ENCODE assay signal across 5 fruit fly cellular contexts in the genomic region with DNA sequence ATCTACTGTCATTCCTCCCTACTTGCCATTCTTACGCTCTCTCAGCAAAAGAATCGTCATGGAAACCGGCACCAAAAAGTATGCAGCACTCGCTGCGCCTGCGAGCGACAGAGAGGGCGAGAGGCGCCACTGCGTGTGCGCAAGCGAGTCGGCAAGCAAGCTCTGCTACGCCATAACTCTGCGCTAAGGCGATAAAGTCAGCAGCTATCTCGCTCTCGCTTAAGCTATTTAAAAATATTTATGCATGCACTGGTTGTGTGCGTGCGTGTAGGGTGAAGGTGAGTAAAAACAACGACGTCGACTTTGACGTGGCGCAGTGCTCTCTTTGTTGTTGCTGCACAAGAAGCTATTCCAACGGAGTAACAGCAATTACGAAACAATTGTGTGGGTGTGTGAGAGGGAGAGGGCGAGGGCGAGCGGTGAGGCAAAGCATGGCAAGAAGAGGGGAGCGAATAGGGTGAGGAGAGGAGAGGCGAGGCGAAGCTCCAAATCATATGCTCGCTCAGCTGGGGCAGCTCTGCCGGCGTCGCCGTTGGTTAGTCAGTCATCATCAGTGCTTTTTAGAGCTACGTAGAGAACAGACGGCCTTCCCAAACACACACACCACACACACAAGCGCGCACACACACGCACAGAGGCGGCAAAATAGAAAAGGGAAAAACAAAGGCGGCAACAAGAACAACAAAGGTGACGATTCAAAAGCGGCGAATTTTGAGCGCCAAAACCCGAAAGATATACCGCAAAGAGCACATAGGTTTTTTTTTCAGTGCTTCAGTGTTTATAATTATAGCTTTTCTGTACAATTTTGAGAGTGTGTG.
TF ChIP-seq lines count a peak whose summit lies in the region.

CrebB (plus strand) TSS at position 325 of the 818 bp plus-strand sequence.

TF ChIP-seq in whole organism, adult, 20 proteins besides CTCF, POLR2A, EP300 and RAD21 (continued from another document):
- TF ChIP-seq CG14711 (tag; optimal IDR thresholded peaks at IDR 0.05; lab: Kevin White, UChicago) = no peak
- TF ChIP-seq Hr96 (GFP tag; optimal IDR thresholded peaks at IDR 0.05; lab: Kevin White, UChicago) = peak; percentile 45
- TF ChIP-seq Crg-1 (GFP tag; optimal IDR thresholded peaks at IDR 0.05; lab: Kevin White, UChicago) = peak; percentile 11
- TF ChIP-seq CG7045 (GFP tag; optimal IDR thresholded peaks at IDR 0.05; lab: Kevin White, UChicago) = no peak
- peak; percentile 65 for TF ChIP-seq bab1 (GFP tag; optimal IDR thresholded peaks at IDR 0.05; lab: Kevin White, UChicago)

TF ChIP-seq in whole organism, embryonic, 481 proteins besides CTCF, POLR2A, EP300 and RAD21 (continued from another document and continues in another):
- TF ChIP-seq CG1603 (tag; optimal IDR thresholded peaks at IDR 0.05; lab: Kevin White, UChicago) (peak; percentile 21), zen2 (GFP tag; IDR thresholded peaks at IDR 0.05; lab: Robert Waterston, UW; ENCODE audit: partially characterized antibody) (peak; percentile 55; the same call in 1 of the 3 replicates), CG17568 (GFP tag; optimal IDR thresholded peaks at IDR 0.05; lab: Kevin White, UChicago) (peak; percentile 0), mam (GFP tag; optimal IDR thresholded peaks at IDR 0.05; lab: Kevin White, UChicago) (peak; percentile 44), Aef1 (GFP tag; IDR thresholded peaks at IDR 0.05; lab: Robert Waterston, UW) (peak; percentile 75), CG8290 (GFP tag; optimal IDR thresholded peaks at IDR 0.05; lab: Kevin White, UChicago) (peak; percentile 39), CG8290 (tag; optimal IDR thresholded peaks at IDR 0.05; lab: Kevin White, UChicago) (peak; percentile 64 to 80), CG11085 (GFP tag; IDR thresholded peaks at IDR 0.05; lab: Robert Waterston, UW) (peak; percentile 40; the same call in 1 of the 2 replicates), cg (GFP tag; optimal IDR thresholded peaks at IDR 0.05; lab: Kevin White, UChicago) (peak; percentile 85), CG7271 (tag; optimal IDR thresholded peaks at IDR 0.05; lab: Kevin White, UChicago) (no peak), Bteb2 (GFP tag; optimal IDR thresholded peaks at IDR 0.05; lab: Kevin White, UChicago) (peak; percentile 41), chm (GFP tag; IDR thresholded peaks at IDR 0.05; lab: Robert Waterston, UW) (peak; percentile 45; the same call in 1 of the 2 replicates), CG7786 (GFP tag; optimal IDR thresholded peaks at IDR 0.05; lab: Kevin White, UChicago) (peak; percentile 39), CG1529 (GFP tag; optimal IDR thresholded peaks at IDR 0.05; lab: Kevin White, UChicago) (no peak), PHDP (tag; optimal IDR thresholded peaks at IDR 0.05; lab: Kevin White, UChicago) (peak; percentile 22), CG13287 (GFP tag; IDR thresholded peaks at IDR 0.05; lab: Robert Waterston, UW; ENCODE audit: partially characterized antibody) (peak; percentile 60), trem (tag; optimal IDR thresholded peaks at IDR 0.05; lab: Kevin White, UChicago) (no peak), CG9876 (GFP tag; optimal IDR thresholded peaks at IDR 0.05; lab: Kevin White, UChicago) (peak; percentile 17), Sox102F (GFP tag; optimal IDR thresholded peaks at IDR 0.05; lab: Kevin White, UChicago) (peak; percentile 19), pum (GFP tag; optimal IDR thresholded peaks at IDR 0.05; lab: Kevin White, UChicago) (peak; percentile 16), CG6854 (GFP tag; optimal IDR thresholded peaks at IDR 0.05; lab: Kevin White, UChicago) (no peak), psq (GFP tag; optimal IDR thresholded peaks at IDR 0.05; lab: Kevin White, UChicago) (peak; percentile 28), CG3838 (GFP tag; optimal IDR thresholded peaks at IDR 0.05; lab: Kevin White, UChicago) (no peak), Dp (GFP tag; optimal IDR thresholded peaks at IDR 0.05; lab: Kevin White, UChicago) (peak; percentile 18), CG7372 (GFP tag; IDR thresholded peaks at IDR 0.05; lab: Robert Waterston, UW) (peak; percentile 41; the same call in 1 of the 2 replicates), zfh2 (GFP tag; optimal IDR thresholded peaks at IDR 0.05; lab: Kevin White, UChicago) (peak; percentile 9), CG6689 (GFP tag; IDR thresholded peaks at IDR 0.05; lab: Robert Waterston, UW) (peak; percentile 69)

TF ChIP-seq in whole organism, prepupa, 60 proteins besides CTCF, POLR2A, EP300 and RAD21 (continued from another document and continues in another):
- TF ChIP-seq lz (GFP tag; optimal IDR thresholded peaks at IDR 0.05; lab: Kevin White, UChicago) (no peak), spab (GFP tag; optimal IDR thresholded peaks at IDR 0.05; lab: Kevin White, UChicago) (peak; percentile 22), Gug (GFP tag; IDR thresholded peaks at IDR 0.05; lab: Robert Waterston, UW) (no peak), svp (GFP tag; lab: Kevin White, UChicago) (peak; percentile 90), OdsH (GFP tag; optimal IDR thresholded peaks at IDR 0.05; lab: Kevin White, UChicago) (no peak), CG16779 (tag; optimal IDR thresholded peaks at IDR 0.05; lab: Kevin White, UChicago) (peak; percentile 46), CG6163 (GFP tag; IDR thresholded peaks at IDR 0.05; lab: Robert Waterston, UW) (peak; percentile 27; the same call in 1 of the 3 replicates), Eip93F (GFP tag; optimal IDR thresholded peaks at IDR 0.05; lab: Kevin White, UChicago) (no peak), CG10631 (GFP tag; optimal IDR thresholded peaks at IDR 0.05; lab: Kevin White, UChicago) (no peak), Ets96B (tag; optimal IDR thresholded peaks at IDR 0.05; lab: Kevin White, UChicago) (peak; percentile 1), CG6808 (GFP tag; optimal IDR thresholded peaks at IDR 0.05; lab: Kevin White, UChicago) (peak; percentile 15), Smox (GFP tag; optimal IDR thresholded peaks at IDR 0.05; lab: Kevin White, UChicago) (no peak), Eip78C (GFP tag; lab: Kevin White, UChicago) (peak; percentile 80), CG11902 (GFP tag; optimal IDR thresholded peaks at IDR 0.05; lab: Kevin White, UChicago) (no peak), fd85E (GFP tag; optimal IDR thresholded peaks at IDR 0.05; lab: Kevin White, UChicago) (no peak), Sox102F (GFP tag; optimal IDR thresholded peaks at IDR 0.05; lab: Kevin White, UChicago) (no peak), Sox14 (GFP tag; optimal IDR thresholded peaks at IDR 0.05; lab: Kevin White, UChicago) (peak; percentile 52), CG8319 (GFP tag; optimal IDR thresholded peaks at IDR 0.05; lab: Kevin White, UChicago) (no peak), eg (GFP tag; IDR thresholded peaks at IDR 0.05; lab: Robert Waterston, UW) (peak; percentile 50; the same call in 2 of the 3 replicates), CG6276 (GFP tag; optimal IDR thresholded peaks at IDR 0.05; lab: Kevin White, UChicago) (no peak), CG11294 (GFP tag; IDR thresholded peaks at IDR 0.05; lab: Robert Waterston, UW) (no peak), CG8632 (GFP tag; optimal IDR thresholded peaks at IDR 0.05; lab: Kevin White, UChicago) (no peak), vri (GFP tag; optimal IDR thresholded peaks at IDR 0.05; lab: Kevin White, UChicago) (peak; percentile 97), salr (GFP tag; optimal IDR thresholded peaks at IDR 0.05; lab: Kevin White, UChicago) (peak in 1 of 2 experiments; percentile 53), CG31627 (GFP tag; optimal IDR thresholded peaks at IDR 0.05; lab: Kevin White, UChicago) (peak; percentile 5), CG3032 (tag; optimal IDR thresholded peaks at IDR 0.05; lab: Kevin White, UChicago) (peak; percentile 22), net (GFP tag; optimal IDR thresholded peaks at IDR 0.05; lab: Kevin White, UChicago) (no peak), CG32006 (GFP tag; optimal IDR thresholded peaks at IDR 0.05; lab: Kevin White, UChicago) (no peak), CG4318 (GFP tag; optimal IDR thresholded peaks at IDR 0.05; lab: Kevin White, UChicago) (no peak), topi (GFP tag; optimal IDR thresholded peaks at IDR 0.05; lab: Kevin White, UChicago) (no peak), Ets21C (GFP tag; optimal IDR thresholded peaks at IDR 0.05; lab: Kevin White, UChicago) (no peak), fd59A (GFP tag; optimal IDR thresholded peaks at IDR 0.05; lab: Kevin White, UChicago) (no peak)

TF ChIP-seq in whole organism, pupa, 21 proteins besides CTCF, POLR2A, EP300 and RAD21 (continued from another document):
- TF ChIP-seq CG15710 (tag; optimal IDR thresholded peaks at IDR 0.05; lab: Kevin White, UChicago) = peak; percentile 13
- peak; percentile 87 for TF ChIP-seq EcR (GFP tag; optimal IDR thresholded peaks at IDR 0.05; lab: Kevin White, UChicago)
- peak; percentile 14; the same call in 1 of the 2 replicates for TF ChIP-seq CG12605 (GFP tag; IDR thresholded peaks at IDR 0.05; lab: Robert Waterston, UW)
- peak; percentile 48 for TF ChIP-seq Pif1A (GFP tag; optimal IDR thresholded peaks at IDR 0.05; lab: Kevin White, UChicago)

TF ChIP-seq in whole organism, wandering third instar larva, 38 proteins besides CTCF, POLR2A, EP300 and RAD21 (continued from another document):
- TF ChIP-seq usp (GFP tag; optimal IDR thresholded peaks at IDR 0.05; lab: Kevin White, UChicago) = no peak
- peak; percentile 51 for TF ChIP-seq Mio (GFP tag; optimal IDR thresholded peaks at IDR 0.05; lab: Kevin White, UChicago)
- peak; percentile 48 for TF ChIP-seq rgr (GFP tag; optimal IDR thresholded peaks at IDR 0.05; lab: Kevin White, UChicago)
- no peak for TF ChIP-seq sage (GFP tag; optimal IDR thresholded peaks at IDR 0.05; lab: Kevin White, UChicago)
